Fruit fly (Drosophila melanogaster) whole organism, embryonic: ENCODE measurements around the gene SREBP.

Experiments
- BEAF-32 ChIP-seq: fragments of 200-800 bp; sonication (Bioruptor generic); optimal IDR thresholded peaks from 3 replicates; lab custom pipeline; 2017; ENCODE audit warnings: missing biosample characterization, missing genetic modification characterization, mild to moderate bottlenecking, moderate library complexity, missing genetic modification reagents
- Bgb ChIP-seq: fragments of 200-800 bp; sonication (Bioruptor generic); IDR thresholded peaks from 2 replicates; pipeline ENCODE4 v1.3.6; 2022; ENCODE audit warnings: missing biosample characterization, missing genetic modification characterization; ENCODE audit not compliant: partially characterized antibody
- Bteb2 ChIP-seq: fragments of 200-800 bp; sonication (Bioruptor generic); optimal IDR thresholded peaks from 2 replicates; lab custom pipeline; 2016; ENCODE audit warnings: missing biosample characterization, missing genetic modification characterization
- CG13287 ChIP-seq: fragments of 200-800 bp; sonication (Bioruptor generic); IDR thresholded peaks from 2 replicates; pipeline ENCODE4 v1.3.6; 2022; ENCODE audit warnings: missing biosample characterization, missing genetic modification characterization; ENCODE audit not compliant: partially characterized antibody
- CG15011 ChIP-seq: fragments of 200-800 bp; sonication (Bioruptor generic); optimal IDR thresholded peaks from 3 replicates; lab custom pipeline; 2018; ENCODE audit warnings: missing biosample characterization, mild to moderate bottlenecking, missing genetic modification characterization
- CG16813 ChIP-seq: fragments of 200-800 bp; sonication (Bioruptor generic); IDR thresholded peaks from 3 replicates; pipeline ENCODE4 v1.3.6; 2022; ENCODE audit warnings: missing biosample characterization, missing genetic modification characterization; ENCODE audit not compliant: partially characterized antibody
- CG17912 ChIP-seq: fragments of 200-800 bp; sonication (Bioruptor generic); optimal IDR thresholded peaks from 2 replicates; lab custom pipeline; 2018; ENCODE audit warnings: missing biosample characterization, mild to moderate bottlenecking, missing genetic modification characterization
- CG2116 ChIP-seq: fragments of 200-800 bp; sonication (Bioruptor generic); optimal IDR thresholded peaks from 3 replicates; lab custom pipeline; 2018; ENCODE audit warnings: missing biosample characterization, mild to moderate bottlenecking, missing genetic modification characterization
- CG2129 ChIP-seq: fragments of 200-800 bp; sonication (Bioruptor generic); IDR thresholded peaks from 2 replicates; pipeline ENCODE4 v1.3.6; 2022; ENCODE audit warnings: missing biosample characterization, missing genetic modification characterization; ENCODE audit not compliant: partially characterized antibody
- CG30403 ChIP-seq: fragments of 200-800 bp; sonication (Bioruptor generic); optimal IDR thresholded peaks from 3 replicates; lab custom pipeline; 2016; ENCODE audit warnings: missing biosample characterization, missing genetic modification characterization
- CG34224 ChIP-seq: fragments of 200-800 bp; sonication (Bioruptor generic); IDR thresholded peaks from 3 replicates; pipeline ENCODE4 v1.3.6; 2022; ENCODE audit warnings: missing biosample characterization, missing genetic modification characterization; ENCODE audit not compliant: partially characterized antibody
- CG4360 ChIP-seq: fragments of 200-800 bp; sonication (Bioruptor generic); IDR thresholded peaks from 2 replicates; pipeline ENCODE4 v1.3.6; 2022; ENCODE audit warnings: missing biosample characterization, missing genetic modification characterization
- CG7963 ChIP-seq: fragments of 200-800 bp; sonication (Bioruptor generic); IDR thresholded peaks from 3 replicates; pipeline ENCODE4 v1.3.6; 2022; ENCODE audit warnings: missing biosample characterization, missing genetic modification characterization; ENCODE audit not compliant: partially characterized antibody
- CG8388 ChIP-seq: fragments of 200-800 bp; sonication (Bioruptor generic); optimal IDR thresholded peaks from 2 replicates; lab custom pipeline; 2019; ENCODE audit warnings: missing biosample characterization, mild to moderate bottlenecking, missing genetic modification characterization, moderate library complexity
- CTCF ChIP-seq: fragments of 200-800 bp; sonication (Bioruptor generic); optimal IDR thresholded peaks from 2 replicates; lab custom pipeline; 2017; ENCODE audit warnings: missing biosample characterization, mild to moderate bottlenecking, missing genetic modification characterization, moderate library complexity
- CoRest ChIP-seq: fragments of 200-800 bp; sonication (Bioruptor generic); optimal IDR thresholded peaks from 3 replicates; lab custom pipeline; 2018; ENCODE audit warnings: missing biosample characterization, mild to moderate bottlenecking, missing genetic modification characterization, moderate library complexity
- Dll ChIP-seq: fragments of 200-800 bp; sonication (Bioruptor generic); IDR thresholded peaks from 4 replicates; pipeline ENCODE4 v1.3.6; 2022; ENCODE audit warnings: missing biosample characterization, missing genetic modification characterization; ENCODE audit not compliant: partially characterized antibody
- Doc3 ChIP-seq: fragments of 200-800 bp; sonication (Bioruptor generic); IDR thresholded peaks from 3 replicates; pipeline ENCODE4 v1.3.6; 2022; ENCODE audit warnings: missing biosample characterization, missing genetic modification characterization; ENCODE audit not compliant: partially characterized antibody
- Dp ChIP-seq: fragments of 200-800 bp; sonication (Bioruptor generic); optimal IDR thresholded peaks from 2 replicates; lab custom pipeline; 2018; ENCODE audit warnings: missing biosample characterization, mild to moderate bottlenecking, missing genetic modification characterization, moderate library complexity
- Dref ChIP-seq: fragments of 200-800 bp; sonication (Bioruptor generic); IDR thresholded peaks from 2 replicates; pipeline ENCODE4 v1.3.6; 2022; ENCODE audit warnings: missing biosample characterization, missing genetic modification characterization
- E2f2 ChIP-seq: fragments of 200-800 bp; sonication (Bioruptor generic); IDR thresholded peaks from 2 replicates; pipeline ENCODE4 v1.3.6; 2022; ENCODE audit warnings: missing biosample characterization, missing genetic modification characterization
- Ets65A ChIP-seq: fragments of 200-800 bp; sonication (Bioruptor generic); peaks from one replicate; lab custom pipeline; 2016; ENCODE audit warnings: missing biosample characterization, missing genetic modification characterization
- MBD-R2 ChIP-seq: fragments of 200-800 bp; sonication (Bioruptor generic); IDR thresholded peaks from 2 replicates; pipeline ENCODE4 v1.3.6; 2022; ENCODE audit warnings: missing biosample characterization, missing genetic modification characterization
- Opbp ChIP-seq: fragments of 200-800 bp; sonication (Bioruptor generic); IDR thresholded peaks from 3 replicates; pipeline ENCODE4 v1.3.6; 2022; ENCODE audit warnings: missing biosample characterization, missing genetic modification characterization; ENCODE audit not compliant: partially characterized antibody
- Xbp1 ChIP-seq: fragments of 200-800 bp; sonication (Bioruptor generic); optimal IDR thresholded peaks from 3 replicates; lab custom pipeline; 2016; ENCODE audit warnings: missing biosample characterization, mild to moderate bottlenecking, missing genetic modification characterization
- amos ChIP-seq: fragments of 200-800 bp; sonication (Bioruptor generic); IDR thresholded peaks from 2 replicates; pipeline ENCODE4 v1.3.6; 2022; ENCODE audit warnings: missing biosample characterization, missing genetic modification characterization; ENCODE audit not compliant: partially characterized antibody
- bbx ChIP-seq: fragments of 200-800 bp; sonication (Bioruptor generic); IDR thresholded peaks from 2 replicates; pipeline ENCODE4 v1.3.6; 2022; ENCODE audit warnings: missing biosample characterization, missing genetic modification characterization; ENCODE audit not compliant: partially characterized antibody
- crp ChIP-seq, 2 experiments: fragments of 200-800 bp; sonication (Bioruptor generic); optimal IDR thresholded peaks; 2 replicates in 1 of 2; 3 replicates in 1 of 2; lab custom pipeline; 2017; ENCODE audit warnings: missing biosample characterization in 2 of 2, missing genetic modification characterization in 2 of 2, mild to moderate bottlenecking in 1 of 2, moderate library complexity in 1 of 2
- emc ChIP-seq: fragments of 200-800 bp; sonication (Bioruptor generic); optimal IDR thresholded peaks from 2 replicates; lab custom pipeline; 2016; ENCODE audit warnings: missing biosample characterization, missing genetic modification characterization
- gfzf ChIP-seq: fragments of 200-800 bp; sonication (Bioruptor generic); optimal IDR thresholded peaks from 2 replicates; lab custom pipeline; 2016; ENCODE audit warnings: missing biosample characterization, mild to moderate bottlenecking, missing genetic modification characterization, moderate library complexity
- hbn ChIP-seq: fragments of 200-800 bp; sonication (Bioruptor generic); IDR thresholded peaks from 2 replicates; pipeline ENCODE4 v1.3.6; 2022; ENCODE audit warnings: missing biosample characterization, missing genetic modification characterization; ENCODE audit not compliant: partially characterized antibody
- inv ChIP-seq: fragments of 200-800 bp; sonication (Bioruptor generic); IDR thresholded peaks from 2 replicates; pipeline ENCODE4 v1.3.6; 2022; ENCODE audit warnings: missing biosample characterization, missing genetic modification characterization; ENCODE audit not compliant: partially characterized antibody
- jumu ChIP-seq: fragments of 200-800 bp; sonication (Bioruptor generic); optimal IDR thresholded peaks from 3 replicates; lab custom pipeline; 2016; ENCODE audit warnings: missing biosample characterization, missing genetic modification characterization
- klu ChIP-seq: fragments of 200-800 bp; sonication (Bioruptor generic); IDR thresholded peaks from 2 replicates; pipeline ENCODE4 v1.3.6; 2022; ENCODE audit warnings: missing biosample characterization, missing genetic modification characterization
- lab ChIP-seq: fragments of 200-800 bp; sonication (Bioruptor generic); optimal IDR thresholded peaks from 3 replicates; lab custom pipeline; 2017; ENCODE audit warnings: missing biosample characterization, missing genetic modification characterization, mild to moderate bottlenecking, moderate library complexity, missing genetic modification reagents
- lbe ChIP-seq: fragments of 200-800 bp; sonication (Bioruptor generic); optimal IDR thresholded peaks from 2 replicates; lab custom pipeline; 2016; ENCODE audit warnings: missing biosample characterization, mild to moderate bottlenecking, missing genetic modification characterization
- mld ChIP-seq: fragments of 200-800 bp; sonication (Bioruptor generic); IDR thresholded peaks from 3 replicates; pipeline ENCODE4 v1.3.6; 2022; ENCODE audit warnings: missing biosample characterization, missing genetic modification characterization; ENCODE audit not compliant: partially characterized antibody
- pzg ChIP-seq: fragments of 200-800 bp; sonication (Bioruptor generic); optimal IDR thresholded peaks from 3 replicates; lab custom pipeline; 2018; ENCODE audit warnings: missing biosample characterization, mild to moderate bottlenecking, missing genetic modification characterization, moderate library complexity
- row ChIP-seq: fragments of 200-800 bp; sonication (Bioruptor generic); IDR thresholded peaks from 3 replicates; pipeline ENCODE4 v1.3.6; 2022; ENCODE audit warnings: missing biosample characterization, missing genetic modification characterization
- slbo ChIP-seq: fragments of 200-800 bp; sonication (Bioruptor generic); IDR thresholded peaks from 2 replicates; pipeline ENCODE4 v1.3.6; 2022; ENCODE audit warnings: missing biosample characterization, missing genetic modification characterization
- sna ChIP-seq: fragments of 200-800 bp; sonication (Bioruptor generic); IDR thresholded peaks from 2 replicates; pipeline ENCODE4 v1.3.6; 2022; ENCODE audit warnings: missing biosample characterization, missing genetic modification characterization; ENCODE audit not compliant: partially characterized antibody
- so ChIP-seq: fragments of 200-800 bp; sonication (Bioruptor generic); IDR thresholded peaks from 3 replicates; pipeline ENCODE4 v1.3.6; 2022; ENCODE audit warnings: missing biosample characterization, missing genetic modification characterization
- stwl ChIP-seq: fragments of 200-800 bp; sonication (Bioruptor generic); optimal IDR thresholded peaks from 3 replicates; lab custom pipeline; 2018; ENCODE audit warnings: missing biosample characterization, mild to moderate bottlenecking, missing genetic modification characterization, moderate library complexity
- unc-4 ChIP-seq: fragments of 200-800 bp; sonication (Bioruptor generic); IDR thresholded peaks from 2 replicates; pipeline ENCODE4 v1.3.6; 2022; ENCODE audit warnings: missing biosample characterization, missing genetic modification characterization; ENCODE audit not compliant: partially characterized antibody
- vnd ChIP-seq: fragments of 200-800 bp; sonication (Bioruptor generic); IDR thresholded peaks from 3 replicates; pipeline ENCODE4 v1.3.6; 2022; ENCODE audit warnings: missing biosample characterization, missing genetic modification characterization; ENCODE audit not compliant: partially characterized antibody
- zen2 ChIP-seq: fragments of 200-800 bp; sonication (Bioruptor generic); IDR thresholded peaks from 3 replicates; pipeline ENCODE4 v1.3.6; 2022; ENCODE audit warnings: missing biosample characterization, missing genetic modification characterization; ENCODE audit not compliant: partially characterized antibody

SREBP gene

DNA sequence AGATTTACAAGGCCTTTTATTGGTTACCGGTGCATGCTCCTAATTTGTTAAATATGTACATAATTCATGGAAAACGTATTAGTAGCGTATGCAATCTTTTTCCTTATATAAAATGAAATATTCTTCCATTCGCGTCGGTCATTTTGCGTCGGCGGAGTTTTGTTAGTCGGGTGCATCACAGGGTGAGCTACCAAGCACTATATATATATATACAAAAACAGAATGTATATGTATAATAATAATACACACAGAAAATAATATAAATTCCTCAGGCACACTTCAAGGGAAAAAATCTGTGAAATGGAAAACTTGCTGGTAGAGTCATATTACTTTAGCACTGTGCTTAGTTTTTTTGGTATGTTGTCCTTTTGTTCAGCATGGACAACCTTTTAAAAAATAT is 5.2 kb downstream of the SREBP start, which contains the start of gene Ir76a:
Gene Ir76a (plus strand): TSS at position 301 of the 400 bp plus-strand sequence.
- no peak for TF ChIP-seq gfzf (GFP tag; lab: Kevin White, UChicago)
- no peak for TF ChIP-seq CG8388 (GFP tag; lab: Kevin White, UChicago)
- TF ChIP-seq klu (GFP tag; lab: Robert Waterston, UW): no peak
- TF ChIP-seq CG17912 (GFP tag; lab: Kevin White, UChicago): no peak

DNA sequence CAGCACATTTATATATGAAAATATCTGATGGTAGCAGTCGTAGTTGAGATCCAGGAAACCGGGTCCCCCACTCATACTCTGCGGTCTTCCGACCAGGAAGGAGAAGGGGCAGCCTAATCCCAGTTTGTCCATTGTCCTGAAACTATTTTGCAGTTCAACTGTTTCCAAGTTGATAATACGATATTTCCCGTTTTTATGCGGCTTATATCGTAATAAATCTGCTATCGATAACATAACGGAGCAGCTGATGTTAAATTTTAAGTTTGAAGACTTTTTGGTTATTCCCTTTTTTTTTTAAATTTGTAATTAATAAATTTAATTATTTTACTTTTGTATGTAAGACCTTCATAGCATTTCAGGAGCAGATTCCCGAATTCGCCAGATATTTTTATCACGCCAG is 7.4 kb downstream of the SREBP start, which contains the start of gene CG14102:
Gene CG14102 (minus strand): TSS at position 187 of the 400 bp plus-strand sequence.
- TF ChIP-seq Dll: peak; percentile 78
- no peak for TF ChIP-seq jumu (GFP tag; lab: Kevin White, UChicago)
- 0 out of 2 replicates have a peak, but pooled peaks have one; percentile 29 for TF ChIP-seq CG2129
- TF ChIP-seq hbn (GFP tag; lab: Robert Waterston, UW): peak; percentile 70
- TF ChIP-seq E2f2: peak; percentile 13; the same call in 1 of the 2 replicates
- TF ChIP-seq BEAF-32: peak; percentile 61
- TF ChIP-seq zen2 (GFP tag; lab: Robert Waterston, UW): peak; percentile 41; the same call in 1 of the 3 replicates
- no peak for TF ChIP-seq emc
- TF ChIP-seq Xbp1 (GFP tag; lab: Kevin White, UChicago): no peak
- TF ChIP-seq pzg: peak; percentile 7
- TF ChIP-seq CG7963 (GFP tag; lab: Robert Waterston, UW): 0 out of 3 replicates have a peak, but pooled peaks have one; percentile 21
- peak; percentile 66 for TF ChIP-seq MBD-R2 (GFP tag; lab: Robert Waterston, UW)
- TF ChIP-seq vnd (GFP tag; lab: Robert Waterston, UW): peak; percentile 35; the same call in 1 of the 3 replicates
- TF ChIP-seq sna (GFP tag; lab: Robert Waterston, UW): peak; percentile 63; the same call in 1 of the 2 replicates
- TF ChIP-seq Dref (GFP tag; lab: Robert Waterston, UW): peak; percentile 56
- TF ChIP-seq lbe: peak; percentile 27
- TF ChIP-seq Bteb2: no peak
- peak; percentile 21 for TF ChIP-seq Ets65A (GFP tag; lab: Kevin White, UChicago)
- peak; percentile 44 for TF ChIP-seq inv (GFP tag; lab: Robert Waterston, UW)
- TF ChIP-seq mld (GFP tag; lab: Robert Waterston, UW): 0 out of 3 replicates have a peak, but pooled peaks have one; percentile 9
- peak; percentile 59 for TF ChIP-seq CG13287
- TF ChIP-seq CG16813 (GFP tag; lab: Robert Waterston, UW): peak; percentile 54; the same call in 2 of the 3 replicates
- TF ChIP-seq crp (GFP tag; optimal IDR thresholded peaks at IDR 0.05; lab: Kevin White, UChicago): peak in 1 of 2 experiments; percentile 72
- TF ChIP-seq slbo (GFP tag; lab: Robert Waterston, UW): no peak
- TF ChIP-seq Bgb (GFP tag; lab: Robert Waterston, UW): peak; percentile 42; the same call in 1 of the 2 replicates
- peak; percentile 67 for TF ChIP-seq amos
- no peak for TF ChIP-seq CG4360
- no peak for TF ChIP-seq lab (GFP tag; lab: Kevin White, UChicago)
- TF ChIP-seq CG34224 (GFP tag; lab: Robert Waterston, UW): peak; percentile 85
- TF ChIP-seq row (GFP tag; lab: Robert Waterston, UW): no peak
- peak; percentile 50; the same call in 1 of the 3 replicates for TF ChIP-seq Opbp (GFP tag; lab: Robert Waterston, UW)
- no peak for TF ChIP-seq CTCF (GFP tag; lab: Kevin White, UChicago)
- no peak for TF ChIP-seq CG30403
- TF ChIP-seq so (GFP tag; lab: Robert Waterston, UW): no peak
- peak; percentile 62 for TF ChIP-seq Doc3 (GFP tag; lab: Robert Waterston, UW)
- no peak for TF ChIP-seq CoRest (tag; lab: Kevin White, UChicago)
- TF ChIP-seq bbx (GFP tag; lab: Robert Waterston, UW): peak; percentile 27; the same call in 1 of the 2 replicates
- no peak for TF ChIP-seq CG15011 (GFP tag; lab: Kevin White, UChicago)
- peak; percentile 67 for TF ChIP-seq unc-4
- peak; percentile 17 for TF ChIP-seq Dp (GFP tag; lab: Kevin White, UChicago)
- peak; percentile 51 for TF ChIP-seq CG2116
- peak; percentile 6 for TF ChIP-seq stwl (tag; lab: Kevin White, UChicago)
